Fruit fly (Drosophila melanogaster): Measurements from ENCODE around the gene CG2211.
A peak's percentile ranks its signal among the peaks of the same experiment; 100 is the strongest.

The CG2211 gene

DNA sequence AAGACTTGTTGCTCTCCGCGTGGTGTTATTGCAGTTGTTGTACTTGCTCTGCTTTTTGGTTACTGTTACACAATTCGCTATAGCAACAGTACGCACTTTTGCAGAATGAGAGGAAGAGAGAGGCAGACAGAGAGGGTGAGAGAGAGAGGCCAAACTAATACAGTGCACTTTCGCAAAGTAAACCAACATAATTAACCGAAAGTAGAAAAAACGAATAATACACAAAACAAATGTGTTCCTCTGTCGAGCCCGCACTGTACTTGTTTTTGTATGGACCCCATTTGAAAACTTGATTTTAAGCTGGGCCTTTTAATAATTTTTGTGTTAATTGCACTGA lies 237 bp upstream of the CG2211 start (continued):
- TF ChIP-seq en (GFP tag; optimal IDR thresholded peaks at IDR 0.05) (no peak), seq (GFP tag; IDR thresholded peaks at IDR 0.05) (peak; percentile 67), CG33557 (GFP tag; optimal IDR thresholded peaks at IDR 0.05) (no peak), CG9727 (GFP tag; optimal IDR thresholded peaks at IDR 0.05) (peak; percentile 54), CG31365 (tag; optimal IDR thresholded peaks at IDR 0.05) (peak; percentile 7), CG12299 (tag; optimal IDR thresholded peaks at IDR 0.05) (no peak), CG6272 (GFP tag; IDR thresholded peaks at IDR 0.05) (no peak), eyg (GFP tag; optimal IDR thresholded peaks at IDR 0.05) (no peak), CG7372 (GFP tag; IDR thresholded peaks at IDR 0.05) (no peak), Usf (GFP tag; optimal IDR thresholded peaks at IDR 0.05) (no peak), Optix (GFP tag; IDR thresholded peaks at IDR 0.05) (no peak), CG2116 (GFP tag; optimal IDR thresholded peaks at IDR 0.05) (no peak), CG17328 (GFP tag; IDR thresholded peaks at IDR 0.05) (0 out of 2 replicates have a peak, but pooled peaks have one; percentile 53), BEAF-32 (GFP tag; optimal IDR thresholded peaks at IDR 0.05) (no peak), esg (GFP tag; conservative IDR thresholded peaks at IDR 0.05) (peak; percentile 32; the same call in 1 of the 2 replicates), CG15479 (GFP tag; optimal IDR thresholded peaks at IDR 0.05) (peak; percentile 63), so (GFP tag; IDR thresholded peaks at IDR 0.05) (peak; percentile 37; the same call in 1 of the 3 replicates), chn (GFP tag; optimal IDR thresholded peaks at IDR 0.05) (no peak), grn (GFP tag; optimal IDR thresholded peaks at IDR 0.05) (no peak), Eip74EF (GFP tag; optimal IDR thresholded peaks at IDR 0.05) (no peak), CG13624 (GFP tag; optimal IDR thresholded peaks at IDR 0.05) (peak; percentile 69), Hr51 (GFP tag; optimal IDR thresholded peaks at IDR 0.05) (peak in 1 of 2 experiments; percentile 36), gsb (GFP tag; IDR thresholded peaks at IDR 0.05) (0 out of 2 replicates have a peak, but pooled peaks have one; percentile 32)

DNA sequence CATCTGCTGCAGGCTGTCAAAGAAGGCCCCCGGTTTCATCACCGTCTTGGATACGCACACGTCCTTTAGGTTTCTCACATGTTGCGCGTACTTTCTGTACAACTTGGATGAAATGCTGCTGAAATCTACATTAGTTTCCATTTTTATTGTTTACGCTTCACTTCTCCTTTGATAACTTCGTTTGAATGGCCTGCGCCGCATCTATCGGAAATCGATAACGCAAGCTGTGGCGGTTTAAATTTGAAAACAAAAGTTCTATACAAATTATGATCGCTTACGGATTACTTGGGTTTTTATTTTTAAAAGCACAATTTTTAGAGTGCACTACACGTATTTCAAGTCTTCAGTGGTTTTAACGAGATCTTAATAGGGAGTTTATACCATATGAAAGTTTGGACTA lies 2.2 kb downstream of the CG2211 start, which contains the start of gene msd5:
msd5 (minus strand) TSS at position 174 of the 400 bp plus-strand sequence.
- TF ChIP-seq CG15696 (tag; optimal IDR thresholded peaks at IDR 0.05) (no peak), CG34224 (GFP tag; IDR thresholded peaks at IDR 0.05; ENCODE audit: partially characterized antibody) (peak; percentile 66), CG7963 (GFP tag; IDR thresholded peaks at IDR 0.05; ENCODE audit: partially characterized antibody) (peak; percentile 66), unc-4 (GFP tag; IDR thresholded peaks at IDR 0.05; ENCODE audit: partially characterized antibody) (peak; percentile 34; the same call in 1 of the 2 replicates), gfzf (GFP tag; optimal IDR thresholded peaks at IDR 0.05) (peak; percentile 24), CG6791 (GFP tag; IDR thresholded peaks at IDR 0.05; ENCODE audit: partially characterized antibody) (peak; percentile 67; the same call in 2 of the 3 replicates), zen2 (GFP tag; IDR thresholded peaks at IDR 0.05; ENCODE audit: partially characterized antibody) (0 out of 3 replicates have a peak, but pooled peaks have one; percentile 52), E2f2 (GFP tag; IDR thresholded peaks at IDR 0.05) (peak; percentile 96), CG14860 (GFP tag; IDR thresholded peaks at IDR 0.05; ENCODE audit: partially characterized antibody) (peak; percentile 42; the same call in 2 of the 3 replicates), hbn (GFP tag; IDR thresholded peaks at IDR 0.05; ENCODE audit: partially characterized antibody) (peak; percentile 21; the same call in 1 of the 2 replicates), Scr (GFP tag; IDR thresholded peaks at IDR 0.05; ENCODE audit: partially characterized antibody) (peak; percentile 53), Myb (GFP tag; optimal IDR thresholded peaks at IDR 0.05) (peak; percentile 42), amos (GFP tag; IDR thresholded peaks at IDR 0.05; ENCODE audit: partially characterized antibody) (peak; percentile 14; the same call in 1 of the 2 replicates), da (GFP tag; optimal IDR thresholded peaks at IDR 0.05) (no peak), CG9797 (GFP tag; optimal IDR thresholded peaks at IDR 0.05) (peak; percentile 1), Dp (GFP tag; optimal IDR thresholded peaks at IDR 0.05) (peak; percentile 92), sna (GFP tag; IDR thresholded peaks at IDR 0.05; ENCODE audit: partially characterized antibody) (peak; percentile 39; the same call in 1 of the 2 replicates), Hr3 (GFP tag; optimal IDR thresholded peaks at IDR 0.05) (no peak), phol (tag; optimal IDR thresholded peaks at IDR 0.05) (peak; percentile 10), hb (GFP tag; IDR thresholded peaks at IDR 0.05; ENCODE audit: partially characterized antibody) (0 out of 3 replicates have a peak, but pooled peaks have one; percentile 47), chinmo (GFP tag; IDR thresholded peaks at IDR 0.05; ENCODE audit: partially characterized antibody) (0 out of 4 replicates have a peak, but pooled peaks have one; percentile 62), CG13287 (GFP tag; IDR thresholded peaks at IDR 0.05; ENCODE audit: partially characterized antibody) (peak; percentile 47), CG14965 (GFP tag; optimal IDR thresholded peaks at IDR 0.05; ENCODE audit: borderline replicate concordance) (no peak), nerfin-2 (GFP tag; IDR thresholded peaks at IDR 0.05; ENCODE audit: partially characterized antibody) (peak; percentile 55; the same call in 1 of the 2 replicates), Dref (GFP tag; IDR thresholded peaks at IDR 0.05) (peak; percentile 73)

Data from whole organism, embryonic.